Worm (Caenorhabditis elegans): ENCODE data around the gene F53A3.7.

DNA sequence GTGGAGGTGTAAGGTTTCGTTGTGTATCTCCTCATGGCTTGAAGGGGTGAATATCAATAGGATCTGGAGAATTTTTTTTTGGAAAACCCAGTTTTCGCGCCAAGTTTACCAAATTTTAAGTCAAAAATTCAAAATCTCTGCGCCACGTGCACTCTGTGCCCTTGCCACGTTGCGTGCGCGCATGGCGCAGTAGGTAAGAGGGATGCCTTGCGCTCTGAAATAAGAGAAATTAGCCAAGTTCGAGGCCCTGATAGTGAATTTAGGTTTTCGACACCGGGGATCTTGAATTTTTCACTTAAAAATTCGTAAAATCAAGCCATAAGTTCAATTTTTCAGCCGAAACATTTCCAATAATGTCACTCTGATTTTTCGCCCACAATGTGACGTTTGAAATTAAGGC, 30.1 kb downstream of the F53A3.7 start:
- TF ChIP-seq blmp-1 (tag; optimal IDR thresholded peaks at IDR 0.05): no peak
- TF ChIP-seq nhr-85 (tag): no peak
- TF ChIP-seq nhr-28 (tag; optimal IDR thresholded peaks at IDR 0.05): no peak
- no peak for TF ChIP-seq lin-14 (GFP tag; optimal IDR thresholded peaks at IDR 0.05)
- no peak for TF ChIP-seq zip-4 (GFP tag; optimal IDR thresholded peaks at IDR 0.05)
- TF ChIP-seq elt-3 (tag; optimal IDR thresholded peaks at IDR 0.05): no peak
- no peak for TF ChIP-seq lin-39 (tag; optimal IDR thresholded peaks at IDR 0.05)
- TF ChIP-seq fkh-10 (GFP tag; optimal IDR thresholded peaks at IDR 0.05): no peak
- TF ChIP-seq ztf-4 (tag; optimal IDR thresholded peaks at IDR 0.05): no peak
